Fruit fly (Drosophila melanogaster) whole organism, embryonic: ENCODE measurements around the gene BckdhA.
A peak's percentile ranks its signal among the peaks of the same experiment; 100 is the strongest.

Experiments used
- Aef1 ChIP-seq: fragments of 200-800 bp; sonication (Bioruptor generic); IDR thresholded peaks from 3 replicates; pipeline ENCODE4 v1.3.6; 2022; ENCODE audit warnings: missing biosample characterization, missing genetic modification characterization
- Atf-2 ChIP-seq: fragments of 200-800 bp; sonication (Bioruptor generic); optimal IDR thresholded peaks from 2 replicates; lab custom pipeline; 2016; ENCODE audit warnings: missing biosample characterization, missing genetic modification characterization
- CG10147 ChIP-seq: fragments of 200-800 bp; sonication (Bioruptor generic); optimal IDR thresholded peaks from 2 replicates; lab custom pipeline; 2019; ENCODE audit warnings: missing biosample characterization, mild to moderate bottlenecking, missing genetic modification characterization, moderate library complexity
- CG10462 ChIP-seq: fragments of 200-800 bp; sonication (Bioruptor generic); optimal IDR thresholded peaks from 2 replicates; lab custom pipeline; 2016; ENCODE audit warnings: missing biosample characterization, missing genetic modification characterization
- CG10543 ChIP-seq: fragments of 200-800 bp; sonication (Bioruptor generic); optimal IDR thresholded peaks from 3 replicates; lab custom pipeline; 2017; ENCODE audit warnings: missing biosample characterization, mild to moderate bottlenecking, missing genetic modification characterization, moderate library complexity
- CG10979 ChIP-seq: fragments of 200-800 bp; sonication (Bioruptor generic); optimal IDR thresholded peaks from 2 replicates; lab custom pipeline; 2018; ENCODE audit warnings: missing biosample characterization, mild to moderate bottlenecking, missing genetic modification characterization, moderate library complexity
- CG11723 ChIP-seq: fragments of 200-800 bp; sonication (Bioruptor generic); optimal IDR thresholded peaks from 2 replicates; lab custom pipeline; 2017; ENCODE audit warnings: missing biosample characterization, mild to moderate bottlenecking, missing genetic modification characterization
- CG12769 ChIP-seq: fragments of 200-800 bp; sonication (Bioruptor generic); optimal IDR thresholded peaks from 2 replicates; lab custom pipeline; 2019; ENCODE audit warnings: missing biosample characterization, mild to moderate bottlenecking, missing genetic modification characterization, moderate library complexity
- CG12942 ChIP-seq: fragments of 200-800 bp; sonication (Bioruptor generic); optimal IDR thresholded peaks from 3 replicates; lab custom pipeline; 2016; ENCODE audit warnings: missing biosample characterization, missing genetic modification characterization
- CG13424 ChIP-seq: fragments of 200-800 bp; sonication (Bioruptor generic); optimal IDR thresholded peaks from 2 replicates; lab custom pipeline; 2019; ENCODE audit warnings: missing biosample characterization, mild to moderate bottlenecking, missing genetic modification characterization, moderate library complexity
- CG15011 ChIP-seq: fragments of 200-800 bp; sonication (Bioruptor generic); optimal IDR thresholded peaks from 3 replicates; lab custom pipeline; 2018; ENCODE audit warnings: missing biosample characterization, mild to moderate bottlenecking, missing genetic modification characterization
- CG15696 ChIP-seq: fragments of 200-800 bp; sonication (Bioruptor generic); optimal IDR thresholded peaks from 2 replicates; lab custom pipeline; 2019; ENCODE audit warnings: missing biosample characterization, mild to moderate bottlenecking, missing genetic modification characterization, moderate library complexity
- CG16815 ChIP-seq: fragments of 200-800 bp; sonication (Bioruptor generic); optimal IDR thresholded peaks from 3 replicates; lab custom pipeline; 2017; ENCODE audit warnings: missing biosample characterization, mild to moderate bottlenecking, missing genetic modification characterization
- CG17568 ChIP-seq: fragments of 200-800 bp; sonication (Bioruptor generic); optimal IDR thresholded peaks from 2 replicates; lab custom pipeline; 2018; ENCODE audit warnings: missing biosample characterization, mild to moderate bottlenecking, missing genetic modification characterization, moderate library complexity
- CG1792 ChIP-seq: fragments of 200-800 bp; sonication (Bioruptor generic); optimal IDR thresholded peaks from 2 replicates; lab custom pipeline; 2016; ENCODE audit warnings: missing biosample characterization, missing genetic modification characterization
- CG30431 ChIP-seq: fragments of 200-800 bp; sonication (Bioruptor generic); optimal IDR thresholded peaks from 2 replicates; lab custom pipeline; 2017; ENCODE audit warnings: missing biosample characterization, missing genetic modification characterization
- CG34224 ChIP-seq: fragments of 200-800 bp; sonication (Bioruptor generic); IDR thresholded peaks from 3 replicates; pipeline ENCODE4 v1.3.6; 2022; ENCODE audit warnings: missing biosample characterization, missing genetic modification characterization; ENCODE audit not compliant: partially characterized antibody
- CG3847 ChIP-seq: fragments of 200-800 bp; sonication (Bioruptor generic); IDR thresholded peaks from 2 replicates; pipeline ENCODE4 v1.3.6; 2022; ENCODE audit warnings: missing biosample characterization, missing genetic modification characterization
- CG4282 ChIP-seq: fragments of 200-800 bp; sonication (Bioruptor generic); optimal IDR thresholded peaks from 2 replicates; lab custom pipeline; 2016; ENCODE audit warnings: missing biosample characterization, missing genetic modification characterization
- CG5245 ChIP-seq: fragments of 200-800 bp; sonication (Bioruptor generic); optimal IDR thresholded peaks from 3 replicates; lab custom pipeline; 2016; ENCODE audit warnings: missing biosample characterization, missing genetic modification characterization
- CG9609 ChIP-seq: fragments of 200-800 bp; sonication (Bioruptor generic); optimal IDR thresholded peaks from 3 replicates; lab custom pipeline; 2016; ENCODE audit warnings: missing biosample characterization, missing genetic modification characterization
- Chrac-16 ChIP-seq: fragments of 200-800 bp; sonication (Bioruptor generic); optimal IDR thresholded peaks from 3 replicates; lab custom pipeline; 2016; ENCODE audit warnings: missing biosample characterization, missing genetic modification characterization
- Doc3 ChIP-seq: fragments of 200-800 bp; sonication (Bioruptor generic); IDR thresholded peaks from 3 replicates; pipeline ENCODE4 v1.3.6; 2022; ENCODE audit warnings: missing biosample characterization, missing genetic modification characterization; ENCODE audit not compliant: partially characterized antibody
- Hey ChIP-seq: fragments of 200-800 bp; sonication (Bioruptor generic); optimal IDR thresholded peaks from 3 replicates; lab custom pipeline; 2018; ENCODE audit warnings: missing biosample characterization, mild to moderate bottlenecking, missing genetic modification characterization
- HmgZ ChIP-seq: fragments of 200-800 bp; sonication (Bioruptor generic); optimal IDR thresholded peaks from 2 replicates; lab custom pipeline; 2018; ENCODE audit warnings: missing biosample characterization, mild to moderate bottlenecking, missing genetic modification characterization
- MESR4 ChIP-seq: fragments of 200-800 bp; sonication (Bioruptor generic); optimal IDR thresholded peaks from 2 replicates; lab custom pipeline; 2018; ENCODE audit warnings: missing biosample characterization, mild to moderate bottlenecking, missing genetic modification characterization, moderate library complexity
- NK7.1 ChIP-seq: fragments of 200-800 bp; sonication (Bioruptor generic); optimal IDR thresholded peaks from 3 replicates; lab custom pipeline; 2016; ENCODE audit warnings: missing biosample characterization, missing genetic modification characterization
- Stat92E ChIP-seq, 3 experiments: fragments of >200 bp in 2 of 3; fragments of 200-800 bp in 1 of 3; sonication (Bioruptor generic) in 1 of 3; optimal IDR thresholded peaks; 2 replicates each; lab custom pipeline; 2017 to 2019; ENCODE audit warnings: missing biosample characterization in 3 of 3, missing genetic modification characterization in 3 of 3, mild to moderate bottlenecking in 1 of 3, moderate library complexity in 1 of 3
- ac ChIP-seq: fragments of 200-800 bp; sonication (Bioruptor generic); optimal IDR thresholded peaks from 3 replicates; lab custom pipeline; 2017; ENCODE audit warnings: missing biosample characterization, mild to moderate bottlenecking, missing genetic modification characterization
- dpn ChIP-seq, 2 experiments: fragments of 200-800 bp; sonication (Bioruptor generic); optimal IDR thresholded peaks; 3 replicates each; lab custom pipeline; 2016; ENCODE audit warnings: missing biosample characterization in 2 of 2, missing genetic modification characterization in 2 of 2
- eve ChIP-seq, 2 experiments: fragments of >200 bp; optimal IDR thresholded peaks; 2 replicates each; lab custom pipeline; 2017; ENCODE audit warnings: missing biosample characterization in 2 of 2, missing genetic modification characterization in 2 of 2
- eyg ChIP-seq: fragments of 200-800 bp; sonication (Bioruptor generic); optimal IDR thresholded peaks from 3 replicates; lab custom pipeline; 2016; ENCODE audit warnings: missing biosample characterization, missing genetic modification characterization
- fd96Cb ChIP-seq: fragments of 200-800 bp; sonication (Bioruptor generic); optimal IDR thresholded peaks from 2 replicates; lab custom pipeline; 2018; ENCODE audit warnings: missing biosample characterization, mild to moderate bottlenecking, missing genetic modification characterization, moderate library complexity
- fu2 ChIP-seq: fragments of 200-800 bp; sonication (Bioruptor generic); optimal IDR thresholded peaks from 2 replicates; lab custom pipeline; 2016; ENCODE audit warnings: missing biosample characterization, missing genetic modification characterization
- gsb ChIP-seq: fragments of 200-800 bp; sonication (Bioruptor generic); IDR thresholded peaks from 2 replicates; pipeline ENCODE4 v1.3.6; 2022; ENCODE audit warnings: missing biosample characterization, missing genetic modification characterization
- gt ChIP-seq: fragments of 200-800 bp; sonication (Bioruptor generic); IDR thresholded peaks from 2 replicates; pipeline ENCODE4 v1.3.6; 2022; ENCODE audit warnings: missing biosample characterization, missing genetic modification characterization
- lbe ChIP-seq: fragments of 200-800 bp; sonication (Bioruptor generic); optimal IDR thresholded peaks from 2 replicates; lab custom pipeline; 2016; ENCODE audit warnings: missing biosample characterization, mild to moderate bottlenecking, missing genetic modification characterization
- mirr ChIP-seq: fragments of 200-800 bp; sonication (Bioruptor generic); optimal IDR thresholded peaks from 3 replicates; lab custom pipeline; 2018; ENCODE audit warnings: missing biosample characterization, mild to moderate bottlenecking, missing genetic modification characterization
- nerfin-2 ChIP-seq: fragments of 200-800 bp; sonication (Bioruptor generic); IDR thresholded peaks from 2 replicates; pipeline ENCODE4 v1.3.6; 2022; ENCODE audit warnings: missing biosample characterization, missing genetic modification characterization; ENCODE audit not compliant: partially characterized antibody
- prd ChIP-seq, 3 experiments: fragments of >200 bp in 2 of 3; fragments of 200-800 bp in 1 of 3; sonication (Bioruptor generic) in 1 of 3; optimal IDR thresholded peaks in 2 of 3; IDR thresholded peaks in 1 of 3; 2 replicates in 2 of 3; 3 replicates in 1 of 3; pipeline versions ENCODE4 v1.3.6 to Lab custom; 2017 to 2022; ENCODE audit warnings: missing biosample characterization in 1 of 3, missing genetic modification characterization in 1 of 3
- pzg ChIP-seq: fragments of 200-800 bp; sonication (Bioruptor generic); optimal IDR thresholded peaks from 3 replicates; lab custom pipeline; 2018; ENCODE audit warnings: missing biosample characterization, mild to moderate bottlenecking, missing genetic modification characterization, moderate library complexity
- rib ChIP-seq: fragments of 200-800 bp; sonication (Bioruptor generic); IDR thresholded peaks from 2 replicates; pipeline ENCODE4 v1.3.6; 2022; ENCODE audit warnings: missing biosample characterization, missing genetic modification characterization
- sima ChIP-seq: fragments of 200-800 bp; sonication (Bioruptor generic); optimal IDR thresholded peaks from 2 replicates; lab custom pipeline; 2016; ENCODE audit warnings: missing biosample characterization, missing genetic modification characterization
- sr ChIP-seq: fragments of 200-800 bp; sonication (Bioruptor generic); IDR thresholded peaks from 3 replicates; pipeline ENCODE4 v1.3.6; 2022; ENCODE audit warnings: missing biosample characterization, missing genetic modification characterization
- tio ChIP-seq: fragments of 200-800 bp; sonication (Bioruptor generic); optimal IDR thresholded peaks from 2 replicates; lab custom pipeline; 2017; ENCODE audit warnings: missing biosample characterization, missing genetic modification characterization, inconsistent platforms
- trem ChIP-seq: fragments of 200-800 bp; optimal IDR thresholded peaks from 3 replicates; lab custom pipeline; 2019; ENCODE audit warnings: missing biosample characterization, mild to moderate bottlenecking, missing genetic modification characterization, moderate library complexity
- ttk ChIP-seq: fragments of 200-800 bp; sonication (Bioruptor generic); IDR thresholded peaks from 2 replicates; pipeline ENCODE4 v2.1.2; 2022; ENCODE audit warnings: missing biosample characterization, missing genetic modification characterization
- tup ChIP-seq: fragments of 200-800 bp; sonication (Bioruptor generic); optimal IDR thresholded peaks from 2 replicates; lab custom pipeline; 2016; ENCODE audit warnings: missing biosample characterization, mild to moderate bottlenecking, missing genetic modification characterization, moderate library complexity
- usp ChIP-seq: fragments of >200 bp; optimal IDR thresholded peaks from 2 replicates; lab custom pipeline; 2017; ENCODE audit warnings: missing biosample characterization, missing genetic modification characterization
- wdn ChIP-seq: fragments of 200-800 bp; sonication (Bioruptor generic); IDR thresholded peaks from 2 replicates; pipeline ENCODE4 v1.3.6; 2022; ENCODE audit warnings: missing biosample characterization, missing genetic modification characterization

BckdhA gene

DNA sequence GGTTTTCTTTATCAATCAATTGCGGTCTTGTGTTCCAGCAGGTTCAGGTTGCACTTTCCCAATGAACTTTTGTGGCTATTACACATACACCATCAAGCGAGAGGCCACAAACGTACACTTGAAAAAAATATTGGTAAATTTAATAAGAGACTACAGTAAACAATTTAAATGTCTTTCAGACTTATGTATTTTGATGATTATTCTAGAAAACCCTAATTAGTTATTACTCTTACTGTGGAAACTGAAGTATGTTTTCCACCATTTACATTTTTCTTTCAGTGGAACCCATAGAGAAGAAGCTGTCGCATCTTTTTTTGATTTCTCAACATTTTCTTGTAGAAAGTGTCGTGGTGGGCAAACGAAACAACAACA, 21.5 kb upstream of the BckdhA start (continued):
- TF ChIP-seq Stat92E (GFP tag; optimal IDR thresholded peaks at IDR 0.05; lab: Kevin White, UChicago) (peak in 1 of 3 experiments; percentile 52), rib (GFP tag; lab: Robert Waterston, UW) (peak; percentile 53; the same call in 1 of the 2 replicates), CG10147 (GFP tag; lab: Kevin White, UChicago) (peak; percentile 83), Aef1 (peak; percentile 83), Atf-2 (peak; percentile 93), dpn (GFP tag; optimal IDR thresholded peaks at IDR 0.05; lab: Kevin White, UChicago) (peak; percentile 93 to 94), CG4282 (GFP tag; lab: Kevin White, UChicago) (peak; percentile 51), eve (GFP tag; optimal IDR thresholded peaks at IDR 0.05; lab: Kevin White, UChicago) (peak in 1 of 2 experiments; percentile 98), CG30431 (GFP tag; lab: Kevin White, UChicago) (peak; percentile 80), CG1792 (GFP tag; lab: Kevin White, UChicago) (peak; percentile 92), CG10462 (GFP tag; lab: Kevin White, UChicago) (peak; percentile 83), CG10979 (tag; lab: Kevin White, UChicago) (peak; percentile 96), CG15696 (tag; lab: Kevin White, UChicago) (peak; percentile 54), sr (GFP tag; lab: Robert Waterston, UW) (peak; percentile 54; the same call in 2 of the 3 replicates), ttk (GFP tag; lab: Robert Waterston, UW) (peak; percentile 91), pzg (GFP tag; lab: Kevin White, UChicago) (no peak), CG34224 (GFP tag; lab: Robert Waterston, UW) (no peak), fd96Cb (peak; percentile 96), Chrac-16 (GFP tag; lab: Kevin White, UChicago) (peak; percentile 83), usp (GFP tag; lab: Kevin White, UChicago) (no peak), CG10543 (GFP tag; lab: Kevin White, UChicago) (no peak), CG12942 (GFP tag; lab: Kevin White, UChicago) (peak; percentile 90), Hey (tag; lab: Kevin White, UChicago) (no peak), trem (tag; lab: Kevin White, UChicago) (peak; percentile 93), nerfin-2 (GFP tag; lab: Robert Waterston, UW) (no peak), lbe (GFP tag; lab: Kevin White, UChicago) (peak; percentile 35), tup (GFP tag; lab: Kevin White, UChicago) (peak; percentile 53), CG12769 (tag; lab: Kevin White, UChicago) (peak; percentile 76), Doc3 (GFP tag; lab: Robert Waterston, UW) (no peak), HmgZ (tag; lab: Kevin White, UChicago) (peak; percentile 89), ac (peak; percentile 2), CG13424 (peak; percentile 95), NK7.1 (GFP tag; lab: Kevin White, UChicago) (peak; percentile 81), sima (peak; percentile 85), CG15011 (GFP tag; lab: Kevin White, UChicago) (peak; percentile 79), CG11723 (peak; percentile 89), MESR4 (GFP tag; lab: Kevin White, UChicago) (peak; percentile 16), wdn (GFP tag; lab: Robert Waterston, UW) (peak; percentile 84), fu2 (GFP tag; lab: Kevin White, UChicago) (peak; percentile 79), tio (GFP tag; lab: Kevin White, UChicago) (peak; percentile 93), CG17568 (GFP tag; lab: Kevin White, UChicago) (peak; percentile 86), CG9609 (GFP tag; lab: Kevin White, UChicago) (peak; percentile 90), CG5245 (GFP tag; lab: Kevin White, UChicago) (peak; percentile 92), mirr (GFP tag; lab: Kevin White, UChicago) (no peak), CG3847 (no peak; the same call in 1 of the 2 replicates), gsb (GFP tag; lab: Robert Waterston, UW) (peak; percentile 78), prd (optimal IDR thresholded peaks at IDR 0.05; lab: Kevin White, UChicago) (no peak), prd (GFP tag; IDR thresholded peaks at IDR 0.05; lab: Robert Waterston, UW) (peak; percentile 93), eyg (GFP tag; lab: Kevin White, UChicago) (peak; percentile 91), gt (GFP tag; lab: Robert Waterston, UW) (peak; percentile 73), CG16815 (GFP tag; lab: Kevin White, UChicago) (peak; percentile 74)
